Worm (Caenorhabditis elegans): Measurements from ENCODE around the gene C32D5.12.

C32D5.12 gene

ce11 chrII:6380866-6381265 lies 22.1 kb upstream of the C32D5.12 start, which contains the start of gene F58F12.12:
F58F12.12 (plus strand) TSS chrII:6381166.
- TF ChIP-seq zip-5 (tag; optimal IDR thresholded peaks at IDR 0.05) (no peak), pha-2 (tag; optimal IDR thresholded peaks at IDR 0.05) (no peak), ets-4 (tag; optimal IDR thresholded peaks at IDR 0.05) (no peak), nhr-232 (tag; optimal IDR thresholded peaks at IDR 0.05) (no peak), ceh-22 (tag; optimal IDR thresholded peaks at IDR 0.05) (no peak), odd-2 (tag; optimal IDR thresholded peaks at IDR 0.05) (no peak), fax-1 (tag; optimal IDR thresholded peaks at IDR 0.05) (no peak), tbx-7 (tag; optimal IDR thresholded peaks at IDR 0.05) (no peak), sox-2 (GFP tag; IDR thresholded peaks at IDR 0.05) (no peak), unc-42 (tag; optimal IDR thresholded peaks at IDR 0.05) (no peak), hlh-8 (tag; optimal IDR thresholded peaks at IDR 0.05) (no peak), ceh-9 (tag; optimal IDR thresholded peaks at IDR 0.05) (no peak), hlh-15 (tag; optimal IDR thresholded peaks at IDR 0.05) (no peak), npax-4 (tag; optimal IDR thresholded peaks at IDR 0.05) (no peak), ceh-31 (tag; optimal IDR thresholded peaks at IDR 0.05) (no peak)

ce11 chrII:6379038-6379563 lies 20.3 kb upstream of the C32D5.12 start:
- no peak for TF ChIP-seq ceh-34 (tag; optimal IDR thresholded peaks at IDR 0.05)
- no peak for TF ChIP-seq pax-1 (tag; optimal IDR thresholded peaks at IDR 0.05)
- TF ChIP-seq unc-55 (GFP tag; optimal IDR thresholded peaks at IDR 0.05) = no peak
- TF ChIP-seq eyg-1 (tag; optimal IDR thresholded peaks at IDR 0.05) = no peak
- TF ChIP-seq ets-4 (tag; optimal IDR thresholded peaks at IDR 0.05) = no peak
- TF ChIP-seq tbx-2 (tag; optimal IDR thresholded peaks at IDR 0.05) = no peak
- no peak for TF ChIP-seq odd-2 (tag; optimal IDR thresholded peaks at IDR 0.05)
- no peak for TF ChIP-seq elt-2 (tag; optimal IDR thresholded peaks at IDR 0.05)

- TF ChIP-seq ceh-24 (tag; optimal IDR thresholded peaks at IDR 0.05) (no peak), pha-2 (tag; optimal IDR thresholded peaks at IDR 0.05) (no peak), F13H6.1 (tag; optimal IDR thresholded peaks at IDR 0.05) (no peak), ttx-3 (tag; optimal IDR thresholded peaks at IDR 0.05) (no peak), ceh-31 (tag; optimal IDR thresholded peaks at IDR 0.05) (no peak), ceh-2 (tag; optimal IDR thresholded peaks at IDR 0.05) (no peak), unc-86 (tag; optimal IDR thresholded peaks at IDR 0.05) (no peak), nhr-11 (tag; optimal IDR thresholded peaks at IDR 0.05) (no peak), ceh-9 (tag; optimal IDR thresholded peaks at IDR 0.05) (no peak), elt-4 (tag; optimal IDR thresholded peaks at IDR 0.05) (no peak), fkh-10 (GFP tag; optimal IDR thresholded peaks at IDR 0.05) (no peak)
Observed at ce11 chrII:6377381-6377948, 18.7 kb upstream of the C32D5.12 start.

- TF ChIP-seq pha-2 (tag; optimal IDR thresholded peaks at IDR 0.05) (no peak), ceh-6 (GFP tag; optimal IDR thresholded peaks at IDR 0.05) (no peak), pat-9 (tag; optimal IDR thresholded peaks at IDR 0.05) (no peak), T23F11.4 (GFP tag; optimal IDR thresholded peaks at IDR 0.05) (no peak), pqm-1 (tag; optimal IDR thresholded peaks at IDR 0.05) (no peak), ztf-16 (tag; optimal IDR thresholded peaks at IDR 0.05) (no peak), npax-4 (tag; optimal IDR thresholded peaks at IDR 0.05) (no peak), gmeb-2 (tag; optimal IDR thresholded peaks at IDR 0.05) (no peak), rnt-1 (tag; optimal IDR thresholded peaks at IDR 0.05) (no peak)
Observed at ce11 chrII:6376693-6377092, 17.9 kb upstream of the C32D5.12 start.

- no peak for TF ChIP-seq ceh-34 (tag; optimal IDR thresholded peaks at IDR 0.05)
- TF ChIP-seq eyg-1 (tag; optimal IDR thresholded peaks at IDR 0.05) = no peak
- no peak for TF ChIP-seq pag-3 (tag; optimal IDR thresholded peaks at IDR 0.05; ENCODE audit: borderline replicate concordance)
- TF ChIP-seq ama-1 (optimal IDR thresholded peaks at IDR 0.05) = no peak
- TF ChIP-seq che-1 (tag; optimal IDR thresholded peaks at IDR 0.05) = no peak
- TF ChIP-seq tbx-7 (tag; optimal IDR thresholded peaks at IDR 0.05) = no peak
- TF ChIP-seq odd-2 (tag; optimal IDR thresholded peaks at IDR 0.05) = no peak
- no peak for TF ChIP-seq fkh-6 (tag; optimal IDR thresholded peaks at IDR 0.05)
- TF ChIP-seq sox-2 (GFP tag; IDR thresholded peaks at IDR 0.05) = no peak
- no peak for TF ChIP-seq elt-4 (tag; optimal IDR thresholded peaks at IDR 0.05)
- no peak for TF ChIP-seq ets-4 (tag; optimal IDR thresholded peaks at IDR 0.05)
- TF ChIP-seq sox-4 (tag; optimal IDR thresholded peaks at IDR 0.05) = no peak
- no peak for TF ChIP-seq ttx-3 (tag; optimal IDR thresholded peaks at IDR 0.05)
- no peak for TF ChIP-seq ceh-19 (GFP tag; optimal IDR thresholded peaks at IDR 0.05)
- no peak for TF ChIP-seq lim-6 (tag; optimal IDR thresholded peaks at IDR 0.05)
- TF ChIP-seq ahr-1 (tag; optimal IDR thresholded peaks at IDR 0.05) = no peak
Observed at ce11 chrII:6374646-6375045, 15.8 kb upstream of the C32D5.12 start.
